Worm (Caenorhabditis elegans): ENCODE data around the gene cdr-1.

ce11 chrV:15924307-15924706, 3.2 kb downstream of the cdr-1 start, which contains the start of gene nhr-108:
- TF ChIP-seq ceh-28 (tag; optimal IDR thresholded peaks at IDR 0.05) (no peak), nhr-41 (GFP tag; IDR thresholded peaks at IDR 0.05) (no peak), fos-1 (tag; optimal IDR thresholded peaks at IDR 0.05) (no peak), nhr-10 (tag; optimal IDR thresholded peaks at IDR 0.05) (no peak), tra-1 (GFP tag; IDR thresholded peaks at IDR 0.05) (no peak), egl-27 (tag; optimal IDR thresholded peaks at IDR 0.05) (no peak), sdz-12 (GFP tag; optimal IDR thresholded peaks at IDR 0.05) (no peak), lim-7 (GFP tag; IDR thresholded peaks at IDR 0.05) (no peak), skn-1 (tag; optimal IDR thresholded peaks at IDR 0.05) (no peak), daf-12 (tag; optimal IDR thresholded peaks at IDR 0.05) (no peak), dve-1 (tag; optimal IDR thresholded peaks at IDR 0.05; ENCODE audit: insufficient read depth) (no peak)
